Worm (Caenorhabditis elegans): ENCODE data around the gene C03A3.9.

DNA sequence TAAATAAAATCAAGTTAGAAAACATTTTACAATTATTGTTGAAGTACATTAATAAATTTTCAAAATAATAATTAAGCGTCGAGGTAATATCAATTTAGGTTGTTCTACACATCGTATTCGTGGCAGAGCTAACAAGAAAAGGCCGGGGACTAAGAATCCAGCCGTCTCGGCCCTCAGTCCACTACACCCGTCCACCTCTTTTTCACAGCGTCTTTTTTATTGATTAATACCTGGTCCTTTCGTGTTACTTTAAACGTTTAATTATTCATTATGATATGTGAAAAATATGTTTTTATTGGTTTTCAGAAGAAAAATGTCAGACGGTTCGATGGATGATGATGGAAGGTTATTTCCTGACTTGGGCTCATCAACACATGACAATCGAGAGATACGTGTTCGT lies 40.2 kb downstream of the C03A3.9 start, which contains the start of gene vhl-1:
- TF ChIP-seq F13H6.1 (tag; optimal IDR thresholded peaks at IDR 0.05), result no peak
- no peak for TF ChIP-seq ceh-30 (tag; optimal IDR thresholded peaks at IDR 0.05)
- TF ChIP-seq ceh-31 (tag; optimal IDR thresholded peaks at IDR 0.05), result no peak
- TF ChIP-seq fkh-10 (GFP tag; optimal IDR thresholded peaks at IDR 0.05), result no peak
- no peak for TF ChIP-seq nhr-11 (tag; optimal IDR thresholded peaks at IDR 0.05)
- no peak for TF ChIP-seq hlh-13 (GFP tag; optimal IDR thresholded peaks at IDR 0.05)
- no peak for TF ChIP-seq sdc-2 (tag; optimal IDR thresholded peaks at IDR 0.05)
- TF ChIP-seq unc-86 (tag; optimal IDR thresholded peaks at IDR 0.05), result no peak
- TF ChIP-seq ama-1 (optimal IDR thresholded peaks at IDR 0.05), result no peak
- TF ChIP-seq ref-2 (tag; optimal IDR thresholded peaks at IDR 0.05), result no peak
- TF ChIP-seq pha-4 (tag; optimal IDR thresholded peaks at IDR 0.05), result no peak
